Worm (Caenorhabditis elegans) whole organism, early embryonic: ENCODE data around the gene clec-82.

Experiments
- B0310.2 ChIP-seq: sonication (generic microtip); optimal IDR thresholded peaks from 2 replicates; lab custom pipeline; 2016; ENCODE audit warnings: mild to moderate bottlenecking, missing genetic modification characterization, missing compliant biosample characterization
- F13C5.2 ChIP-seq: sonication (generic microtip); optimal IDR thresholded peaks from 2 replicates; lab custom pipeline; 2017; ENCODE audit warnings: mild to moderate bottlenecking, missing genetic modification characterization, inconsistent platforms, missing compliant biosample characterization
- aly-1 ChIP-seq: sonication (generic microtip); optimal IDR thresholded peaks from 2 replicates; lab custom pipeline; 2016; ENCODE audit warnings: missing genetic modification characterization, missing compliant biosample characterization
- ama-1 ChIP-seq: fragments of 150-350 bp; optimal IDR thresholded peaks from 2 replicates; lab custom pipeline; 2014
- ceh-13 ChIP-seq: fragments of 200-800 bp; sonication (Bioruptor generic); optimal IDR thresholded peaks from 2 replicates; lab custom pipeline; 2018; ENCODE audit warnings: mild to moderate bottlenecking, missing genetic modification characterization, missing compliant biosample characterization
- ceh-36 ChIP-seq: sonication (generic microtip); optimal IDR thresholded peaks from 2 replicates; lab custom pipeline; 2016; ENCODE audit warnings: missing genetic modification characterization, inconsistent platforms, missing compliant biosample characterization
- ets-7 ChIP-seq: sonication (generic microtip); optimal IDR thresholded peaks from 2 replicates; lab custom pipeline; 2016; ENCODE audit warnings: missing genotype, missing genetic modification characterization, missing compliant biosample characterization
- flt-1 ChIP-seq: fragments of 200-800 bp; sonication (Bioruptor generic); IDR thresholded peaks from 2 replicates; pipeline ENCODE4 v1.3.6; 2022; ENCODE audit warnings: missing genetic modification characterization, missing compliant biosample characterization
- hmbx-1 ChIP-seq: sonication (generic microtip); optimal IDR thresholded peaks from 2 replicates; lab custom pipeline; 2016; ENCODE audit warnings: mild to moderate bottlenecking, missing genetic modification characterization, missing compliant biosample characterization
- hmg-4 ChIP-seq: fragments of 200-800 bp; sonication (Bioruptor generic); optimal IDR thresholded peaks from 2 replicates; lab custom pipeline; 2018; ENCODE audit warnings: mild to moderate bottlenecking, missing genetic modification characterization, missing compliant biosample characterization
- hnd-1 ChIP-seq: sonication (generic microtip); optimal IDR thresholded peaks from 2 replicates; lab custom pipeline; 2016; ENCODE audit warnings: missing genetic modification characterization, missing compliant biosample characterization
- pes-1 ChIP-seq: fragments of 200-800 bp; sonication (Bioruptor generic); IDR thresholded peaks from 2 replicates; pipeline ENCODE4 v1.3.6; 2022; ENCODE audit warnings: missing genetic modification reagents, missing genetic modification characterization, missing compliant biosample characterization
- scrt-1 ChIP-seq: fragments of 200-800 bp; sonication (Bioruptor generic); IDR thresholded peaks from 2 replicates; pipeline ENCODE4 v1.3.6; 2022; ENCODE audit warnings: missing genetic modification characterization, missing compliant biosample characterization
- sea-1 ChIP-seq: fragments of 200-800 bp; sonication (Bioruptor generic); conservative IDR thresholded peaks from 2 replicates; pipeline ENCODE4 v1.3.6; 2022; ENCODE audit warnings: missing genetic modification characterization, missing compliant biosample characterization
- tbx-11 ChIP-seq: fragments of 200-800 bp; sonication (Bioruptor generic); IDR thresholded peaks from 2 replicates; pipeline ENCODE4 v1.3.6; 2022; ENCODE audit warnings: missing genetic modification characterization, missing compliant biosample characterization
- tbx-37 ChIP-seq: fragments of 200-800 bp; sonication (Bioruptor generic); conservative IDR thresholded peaks from 2 replicates; pipeline ENCODE4 v1.3.6; 2022; ENCODE audit warnings: missing genetic modification reagents, missing genetic modification characterization, missing compliant biosample characterization
- tra-4 ChIP-seq: sonication (generic microtip); optimal IDR thresholded peaks from 2 replicates; lab custom pipeline; 2017; ENCODE audit warnings: missing genetic modification characterization, missing compliant biosample characterization

clec-82 gene

DNA sequence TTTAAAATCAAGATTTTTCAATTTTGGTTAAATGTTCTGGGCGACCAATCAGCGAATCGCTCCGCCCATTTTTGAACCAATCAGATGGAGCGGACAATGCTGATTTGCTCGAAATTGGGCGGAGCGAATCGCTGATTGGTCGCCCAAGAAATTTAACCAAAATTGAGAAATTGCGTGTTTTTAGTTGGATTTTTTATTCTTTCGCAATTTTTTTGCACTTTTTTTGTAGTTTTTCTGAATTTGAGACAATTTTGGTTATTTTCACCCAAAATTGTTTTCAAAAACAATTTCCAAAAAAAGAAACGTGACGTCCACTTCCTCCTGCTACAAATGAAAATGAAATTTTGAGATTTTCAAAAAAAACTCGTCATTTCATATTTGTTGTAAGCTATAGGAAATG is 51.2 kb downstream of the clec-82 start, which contains the start of gene dml-1:
Gene dml-1, plus strand, starts transcription at position 301 of the 400 bp plus-strand sequence.
- TF ChIP-seq sea-1 (GFP tag; lab: Robert Waterston, UW) (no peak), scrt-1 (GFP tag; lab: Robert Waterston, UW) (no peak), tbx-37 (no peak), ama-1 (lab: Kevin White, UChicago) (no peak), tbx-11 (GFP tag; lab: Robert Waterston, UW) (no peak), ets-7 (no peak), hnd-1 (tag; lab: Kevin White, UChicago) (no peak), ceh-13 (no peak), hmg-4 (GFP tag; lab: Kevin White, UChicago) (no peak), hmbx-1 (no peak), aly-1 (tag; lab: Kevin White, UChicago) (no peak)

DNA sequence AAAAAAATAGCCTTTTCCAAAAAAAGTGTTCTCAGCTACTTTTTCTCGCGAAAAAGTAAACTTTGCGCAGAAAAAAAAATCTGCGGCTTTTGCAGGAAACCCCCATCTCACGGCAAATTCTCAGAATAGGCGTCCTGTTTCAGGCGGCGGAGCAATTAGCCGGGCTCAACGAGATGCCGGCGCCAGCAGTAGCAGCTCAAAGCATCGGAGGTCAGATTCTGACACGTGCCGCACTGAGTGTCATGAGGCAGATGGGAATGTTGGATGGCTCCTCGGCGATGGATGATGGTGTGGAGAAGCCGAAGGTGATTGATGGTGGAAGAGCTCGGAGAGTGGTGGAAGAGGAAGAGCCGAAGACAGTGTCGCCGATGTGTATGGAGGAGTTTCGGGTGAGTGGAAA is 51.8 kb downstream of the clec-82 start:
- TF ChIP-seq ets-7 (no peak), tbx-37 (no peak), ceh-13 (no peak), ceh-36 (tag; lab: Kevin White, UChicago) (no peak), ama-1 (lab: Kevin White, UChicago) (no peak), flt-1 (GFP tag; lab: Robert Waterston, UW) (no peak), hmbx-1 (no peak), F13C5.2 (tag; lab: Kevin White, UChicago) (no peak), hmg-4 (GFP tag; lab: Kevin White, UChicago) (no peak), scrt-1 (GFP tag; lab: Robert Waterston, UW) (no peak), B0310.2 (tag; lab: Kevin White, UChicago) (no peak), aly-1 (tag; lab: Kevin White, UChicago) (no peak), hnd-1 (tag; lab: Kevin White, UChicago) (no peak), tbx-11 (GFP tag; lab: Robert Waterston, UW) (no peak), tra-4 (tag; lab: Kevin White, UChicago) (no peak), pes-1 (no peak)
